Worm (Caenorhabditis elegans) whole organism, young adult: Measurements from ENCODE around the gene cyp-33C11.

Experiments
- F39B2.1 ChIP-seq: fragments of 200-800 bp; sonication (Bioruptor generic); IDR thresholded peaks from 2 replicates; pipeline ENCODE4 v1.3.6; 2022; ENCODE audit warnings: missing genetic modification reagents, missing genetic modification characterization, missing compliant biosample characterization
- F49E8.2 ChIP-seq: sonication (generic microtip); optimal IDR thresholded peaks from 3 replicates; lab custom pipeline; 2017; ENCODE audit warnings: missing genetic modification characterization, mild to moderate bottlenecking, missing compliant biosample characterization, antibody characterized with exemption, moderate library complexity; ENCODE audit not compliant: insufficient read depth
- T26A5.8 ChIP-seq: sonication (generic microtip); optimal IDR thresholded peaks from 2 replicates; lab custom pipeline; 2016; ENCODE audit warnings: missing genetic modification characterization, missing compliant biosample characterization
- Y79H2A.3 ChIP-seq: fragments of 200-800 bp; sonication (Bioruptor generic); conservative IDR thresholded peaks from 2 replicates; pipeline ENCODE4 v1.3.6; 2022; ENCODE audit warnings: missing genetic modification reagents, missing genetic modification characterization, missing compliant biosample characterization
- attf-3 ChIP-seq: fragments of 200-800 bp; sonication (Bioruptor generic); conservative IDR thresholded peaks from 2 replicates; pipeline ENCODE4 v1.3.6; 2022; ENCODE audit warnings: missing genetic modification reagents, missing genetic modification characterization, missing compliant biosample characterization
- ceh-27 ChIP-seq: fragments of 200-800 bp; sonication (Bioruptor generic); optimal IDR thresholded peaks from 2 replicates; lab custom pipeline; 2018; ENCODE audit warnings: mild to moderate bottlenecking, missing genetic modification characterization, moderate library complexity, missing compliant biosample characterization
- efl-1 ChIP-seq: fragments of 150-350 bp; optimal IDR thresholded peaks from 2 replicates; lab custom pipeline; 2014; ENCODE audit warnings: missing biosample characterization, missing genetic modification reagents, missing genetic modification characterization
- madf-6 ChIP-seq: fragments of 200-800 bp; sonication (Bioruptor generic); IDR thresholded peaks from 2 replicates; pipeline ENCODE4 v1.3.6; 2022; ENCODE audit warnings: missing genetic modification reagents, missing genetic modification characterization, missing compliant biosample characterization

ce11 chrV:719731-720130, 6.9 kb upstream of the cyp-33C11 start, which contains the start of gene srbc-40:
- TF ChIP-seq F39B2.1 (no peak), F49E8.2 (tag; lab: Kevin White, UChicago) (no peak), Y79H2A.3 (GFP tag; lab: Robert Waterston, UW) (no peak), T26A5.8 (tag; lab: Kevin White, UChicago) (no peak), efl-1 (GFP tag; lab: Kevin White, UChicago) (no peak), ceh-27 (GFP tag; lab: Kevin White, UChicago) (no peak), attf-3 (GFP tag; lab: Robert Waterston, UW) (no peak), madf-6 (GFP tag; lab: Robert Waterston, UW) (no peak)
